Fruit fly (Drosophila melanogaster) whole organism, prepupa: ENCODE data around the gene dUTPase.
A peak's percentile ranks its signal among the peaks of the same experiment; 100 is the strongest.

Experiments
- CG10631 ChIP-seq: fragments of 200-800 bp; sonication (Bioruptor generic); optimal IDR thresholded peaks from 2 replicates; lab custom pipeline; 2016; ENCODE audit warnings: missing biosample characterization, missing genetic modification characterization
- CG11294 ChIP-seq: fragments of 200-800 bp; sonication (Bioruptor generic); IDR thresholded peaks from 2 replicates; pipeline ENCODE4 v1.3.6; 2022; ENCODE audit warnings: missing biosample characterization, missing genetic modification characterization
- CG11762 ChIP-seq: fragments of 200-800 bp; sonication (Bioruptor generic); optimal IDR thresholded peaks from 3 replicates; lab custom pipeline; 2016; ENCODE audit warnings: missing biosample characterization, missing genetic modification characterization; ENCODE audit not compliant: insufficient read depth
- CG11902 ChIP-seq: fragments of 200-800 bp; sonication (Bioruptor generic); optimal IDR thresholded peaks from 3 replicates; lab custom pipeline; 2016; ENCODE audit warnings: missing biosample characterization, missing genetic modification characterization
- CG15336 ChIP-seq: fragments of 200-800 bp; sonication (Bioruptor generic); IDR thresholded peaks from 2 replicates; pipeline ENCODE4 v1.3.6; 2022; ENCODE audit warnings: missing biosample characterization, missing genetic modification characterization
- CG1621 ChIP-seq: fragments of 200-800 bp; sonication (Bioruptor generic); optimal IDR thresholded peaks from 3 replicates; lab custom pipeline; 2018; ENCODE audit warnings: missing biosample characterization, mild to moderate bottlenecking, missing genetic modification characterization
- CG16779 ChIP-seq: fragments of 200-800 bp; sonication (Bioruptor generic); optimal IDR thresholded peaks from 3 replicates; lab custom pipeline; 2017; ENCODE audit warnings: missing biosample characterization, mild to moderate bottlenecking, missing genetic modification characterization
- CG3032 ChIP-seq: fragments of 200-800 bp; optimal IDR thresholded peaks from 2 replicates; lab custom pipeline; 2019; ENCODE audit warnings: missing biosample characterization, mild to moderate bottlenecking, missing genetic modification characterization, moderate library complexity
- CG31627 ChIP-seq: fragments of 200-800 bp; sonication (Bioruptor generic); optimal IDR thresholded peaks from 3 replicates; lab custom pipeline; 2016; ENCODE audit warnings: missing biosample characterization, missing genetic modification characterization
- CG32006 ChIP-seq: fragments of 200-800 bp; sonication (Bioruptor generic); optimal IDR thresholded peaks from 3 replicates; lab custom pipeline; 2017; ENCODE audit warnings: missing biosample characterization, mild to moderate bottlenecking, missing genetic modification characterization
- CG34406 ChIP-seq: fragments of 200-800 bp; sonication (Bioruptor generic); optimal IDR thresholded peaks from 3 replicates; lab custom pipeline; 2016; ENCODE audit warnings: missing biosample characterization, missing genetic modification characterization
- CG3919 ChIP-seq: fragments of 200-800 bp; sonication (Bioruptor generic); optimal IDR thresholded peaks from 3 replicates; lab custom pipeline; 2016; ENCODE audit warnings: missing biosample characterization, missing genetic modification characterization
- CG4318 ChIP-seq: fragments of 200-800 bp; sonication (Bioruptor generic); optimal IDR thresholded peaks from 3 replicates; lab custom pipeline; 2017; ENCODE audit warnings: missing biosample characterization, mild to moderate bottlenecking, missing genetic modification characterization
- CG6163 ChIP-seq: fragments of 200-800 bp; sonication (Bioruptor generic); IDR thresholded peaks from 3 replicates; pipeline ENCODE4 v1.3.6; 2022; ENCODE audit warnings: missing biosample characterization, missing genetic modification characterization
- CG6276 ChIP-seq: fragments of 200-800 bp; sonication (Bioruptor generic); optimal IDR thresholded peaks from 2 replicates; lab custom pipeline; 2017; ENCODE audit warnings: missing biosample characterization, mild to moderate bottlenecking, missing genetic modification characterization
- CG6854 ChIP-seq: fragments of 200-800 bp; sonication (Bioruptor generic); optimal IDR thresholded peaks from 2 replicates; lab custom pipeline; 2017; ENCODE audit warnings: missing biosample characterization, mild to moderate bottlenecking, missing genetic modification characterization
- CG7368 ChIP-seq: fragments of 200-800 bp; sonication (Bioruptor generic); optimal IDR thresholded peaks from 3 replicates; lab custom pipeline; 2016; ENCODE audit warnings: missing biosample characterization, missing genetic modification characterization
- CG8319 ChIP-seq: fragments of 200-800 bp; sonication (Bioruptor generic); optimal IDR thresholded peaks from 3 replicates; lab custom pipeline; 2016; ENCODE audit warnings: missing biosample characterization, missing genetic modification characterization
- CG8632 ChIP-seq: fragments of 200-800 bp; sonication (Bioruptor generic); optimal IDR thresholded peaks from 3 replicates; lab custom pipeline; 2016; ENCODE audit warnings: missing biosample characterization, missing genetic modification characterization
- CG9139 ChIP-seq: fragments of 200-800 bp; sonication (Bioruptor generic); optimal IDR thresholded peaks from 3 replicates; lab custom pipeline; 2017; ENCODE audit warnings: missing biosample characterization, mild to moderate bottlenecking, missing genetic modification characterization
- Eip75B ChIP-seq: fragments of 200-800 bp; sonication (Bioruptor generic); optimal IDR thresholded peaks from 3 replicates; lab custom pipeline; 2016; ENCODE audit warnings: missing biosample characterization, missing genetic modification characterization
- Eip78C ChIP-seq: fragments of 200-800 bp; sonication (Bioruptor generic); peaks from one replicate; lab custom pipeline; 2016; ENCODE audit warnings: missing biosample characterization, missing genetic modification characterization
- Eip93F ChIP-seq: fragments of 200-800 bp; sonication (Bioruptor generic); optimal IDR thresholded peaks from 2 replicates; lab custom pipeline; 2016; ENCODE audit warnings: missing biosample characterization, mild to moderate bottlenecking, missing genetic modification characterization
- Ets21C ChIP-seq: fragments of 200-800 bp; sonication (Bioruptor generic); optimal IDR thresholded peaks from 3 replicates; lab custom pipeline; 2016; ENCODE audit warnings: missing biosample characterization, missing genetic modification characterization
- Ets96B ChIP-seq: fragments of 200-800 bp; optimal IDR thresholded peaks from 2 replicates; lab custom pipeline; 2019; ENCODE audit warnings: missing biosample characterization, mild to moderate bottlenecking, missing genetic modification characterization, moderate library complexity
- Gug ChIP-seq: fragments of 200-800 bp; sonication (Bioruptor generic); IDR thresholded peaks from 2 replicates; pipeline ENCODE4 v1.3.6; 2022; ENCODE audit warnings: missing biosample characterization, missing genetic modification characterization
- Hr38 ChIP-seq: sonication (Bioruptor generic); optimal IDR thresholded peaks from 2 replicates; lab custom pipeline; 2016; ENCODE audit warnings: missing biosample characterization, missing genetic modification characterization
- Hr39 ChIP-seq: fragments of 200-800 bp; sonication (Bioruptor generic); optimal IDR thresholded peaks from 2 replicates; lab custom pipeline; 2016; ENCODE audit warnings: missing biosample characterization, missing genetic modification characterization
- Hr4 ChIP-seq: fragments of 200-800 bp; sonication (Bioruptor generic); optimal IDR thresholded peaks from 3 replicates; lab custom pipeline; 2016; ENCODE audit warnings: missing biosample characterization, missing genetic modification characterization
- Met ChIP-seq: fragments of 200-800 bp; sonication (Bioruptor generic); optimal IDR thresholded peaks from 3 replicates; lab custom pipeline; 2016; ENCODE audit warnings: missing biosample characterization, missing genetic modification characterization
- OdsH ChIP-seq: fragments of 200-800 bp; sonication (Bioruptor generic); optimal IDR thresholded peaks from 3 replicates; lab custom pipeline; 2016; ENCODE audit warnings: missing biosample characterization, missing genetic modification characterization
- Smox ChIP-seq: fragments of 200-800 bp; sonication (Bioruptor generic); optimal IDR thresholded peaks from 3 replicates; lab custom pipeline; 2016; ENCODE audit warnings: missing biosample characterization, missing genetic modification characterization
- Sox102F ChIP-seq: fragments of 200-800 bp; sonication (Bioruptor generic); optimal IDR thresholded peaks from 2 replicates; lab custom pipeline; 2016; ENCODE audit warnings: missing biosample characterization, mild to moderate bottlenecking, missing genetic modification characterization
- Sox14 ChIP-seq: fragments of 200-800 bp; sonication (Bioruptor generic); optimal IDR thresholded peaks from 3 replicates; lab custom pipeline; 2016; ENCODE audit warnings: missing biosample characterization, missing genetic modification characterization
- Sox15 ChIP-seq: fragments of 200-800 bp; sonication (Bioruptor generic); optimal IDR thresholded peaks from 3 replicates; lab custom pipeline; 2016; ENCODE audit warnings: missing biosample characterization, missing genetic modification characterization
- achi ChIP-seq: fragments of 200-800 bp; sonication (Bioruptor generic); optimal IDR thresholded peaks from 3 replicates; lab custom pipeline; 2016; ENCODE audit warnings: missing biosample characterization, missing genetic modification characterization
- acj6 ChIP-seq: fragments of 200-800 bp; sonication (Bioruptor generic); optimal IDR thresholded peaks from 3 replicates; lab custom pipeline; 2016; ENCODE audit warnings: missing biosample characterization, missing genetic modification characterization
- cyc ChIP-seq: fragments of 200-800 bp; sonication (Bioruptor generic); optimal IDR thresholded peaks from 3 replicates; lab custom pipeline; 2016; ENCODE audit warnings: missing biosample characterization, missing genetic modification characterization
- dac ChIP-seq: fragments of 200-800 bp; sonication (Bioruptor generic); optimal IDR thresholded peaks from 2 replicates; lab custom pipeline; 2017; ENCODE audit warnings: missing biosample characterization, mild to moderate bottlenecking, missing genetic modification characterization
- dsx ChIP-seq: fragments of 200-800 bp; optimal IDR thresholded peaks from 3 replicates; lab custom pipeline; 2019; ENCODE audit warnings: missing biosample characterization, mild to moderate bottlenecking, missing genetic modification characterization, moderate library complexity; ENCODE audit not compliant: poor library complexity, severe bottlenecking
- esn ChIP-seq: fragments of 200-800 bp; sonication (Bioruptor generic); optimal IDR thresholded peaks from 2 replicates; lab custom pipeline; 2016; ENCODE audit warnings: missing biosample characterization, mild to moderate bottlenecking, missing genetic modification characterization, moderate library complexity
- fd59A ChIP-seq: fragments of 200-800 bp; sonication (Bioruptor generic); optimal IDR thresholded peaks from 2 replicates; lab custom pipeline; 2017; ENCODE audit warnings: missing biosample characterization, mild to moderate bottlenecking, missing genetic modification characterization, missing genetic modification reagents
- fkh ChIP-seq: fragments of 200-800 bp; sonication (Bioruptor generic); optimal IDR thresholded peaks from 3 replicates; lab custom pipeline; 2017; ENCODE audit warnings: missing biosample characterization, mild to moderate bottlenecking, missing genetic modification characterization, moderate library complexity
- lz ChIP-seq: fragments of 200-800 bp; sonication (Bioruptor generic); optimal IDR thresholded peaks from 3 replicates; lab custom pipeline; 2016; ENCODE audit warnings: missing biosample characterization, missing genetic modification characterization
- net ChIP-seq: fragments of 200-800 bp; sonication (Bioruptor generic); optimal IDR thresholded peaks from 3 replicates; lab custom pipeline; 2016; ENCODE audit warnings: missing biosample characterization, missing genetic modification characterization
- pdm3 ChIP-seq: fragments of 200-800 bp; sonication (Bioruptor generic); optimal IDR thresholded peaks from 3 replicates; lab custom pipeline; 2016; ENCODE audit warnings: missing biosample characterization, missing genetic modification characterization
- salr ChIP-seq, 2 experiments: fragments of 200-800 bp; sonication (Bioruptor generic); optimal IDR thresholded peaks; 3 replicates each; lab custom pipeline; 2016 to 2018; ENCODE audit warnings: missing biosample characterization in 2 of 2, missing genetic modification characterization in 2 of 2, mild to moderate bottlenecking in 1 of 2
- spab ChIP-seq: fragments of 200-800 bp; sonication (Bioruptor generic); optimal IDR thresholded peaks from 2 replicates; lab custom pipeline; 2017; ENCODE audit warnings: missing biosample characterization, mild to moderate bottlenecking, missing genetic modification characterization, missing genetic modification reagents
- ss ChIP-seq, 2 experiments: fragments of 200-800 bp; sonication (Bioruptor generic); optimal IDR thresholded peaks; 2 replicates in 1 of 2; 3 replicates in 1 of 2; lab custom pipeline; 2017 to 2018; ENCODE audit warnings: mild to moderate bottlenecking in 2 of 2, missing biosample characterization in 2 of 2, missing genetic modification characterization in 2 of 2, moderate library complexity in 1 of 2
- topi ChIP-seq: fragments of 200-800 bp; sonication (Bioruptor generic); optimal IDR thresholded peaks from 3 replicates; lab custom pipeline; 2016; ENCODE audit warnings: missing biosample characterization, missing genetic modification characterization
- vri ChIP-seq: fragments of 200-800 bp; sonication (Bioruptor generic); optimal IDR thresholded peaks from 3 replicates; lab custom pipeline; 2016; ENCODE audit warnings: missing biosample characterization, mild to moderate bottlenecking, missing genetic modification characterization

The dUTPase gene

dm6 chr2L:10967257-10968008 lies 43.7 kb upstream of the dUTPase start:
- TF ChIP-seq fd59A (GFP tag; lab: Kevin White, UChicago) (no peak), Sox15 (GFP tag; lab: Kevin White, UChicago) (no peak), lz (GFP tag; lab: Kevin White, UChicago) (no peak), CG3919 (GFP tag; lab: Kevin White, UChicago) (peak; percentile 1), dsx (GFP tag; lab: Kevin White, UChicago) (no peak), CG1621 (tag; lab: Kevin White, UChicago) (peak; percentile 50), Smox (GFP tag; lab: Kevin White, UChicago) (peak; percentile 38), salr (GFP tag; optimal IDR thresholded peaks at IDR 0.05; lab: Kevin White, UChicago) (peak; percentile 1 to 13), Hr39 (GFP tag; lab: Kevin White, UChicago) (peak; percentile 15), CG31627 (GFP tag; lab: Kevin White, UChicago) (peak; percentile 31), CG6163 (GFP tag; lab: Robert Waterston, UW) (peak; percentile 26; the same call in 1 of the 3 replicates), CG34406 (peak; percentile 20), CG4318 (GFP tag; lab: Kevin White, UChicago) (no peak), Ets21C (GFP tag; lab: Kevin White, UChicago) (no peak), Sox14 (GFP tag; lab: Kevin White, UChicago) (peak; percentile 36), cyc (GFP tag; lab: Kevin White, UChicago) (peak; percentile 8), net (peak; percentile 48), Eip75B (GFP tag; lab: Kevin White, UChicago) (peak; percentile 24), achi (GFP tag; lab: Kevin White, UChicago) (no peak), CG11902 (GFP tag; lab: Kevin White, UChicago) (no peak), CG11294 (GFP tag; lab: Robert Waterston, UW) (no peak; the same call in 1 of the 2 replicates), CG3032 (tag; lab: Kevin White, UChicago) (peak; percentile 22), Gug (no peak), CG6276 (no peak), acj6 (no peak), CG7368 (GFP tag; lab: Kevin White, UChicago) (no peak), Eip78C (GFP tag; lab: Kevin White, UChicago) (peak; percentile 77), CG15336 (GFP tag; lab: Robert Waterston, UW) (peak; percentile 41), esn (GFP tag; lab: Kevin White, UChicago) (peak; percentile 24), pdm3 (GFP tag; lab: Kevin White, UChicago) (peak; percentile 2), CG32006 (GFP tag; lab: Kevin White, UChicago) (peak; percentile 54), CG9139 (GFP tag; lab: Kevin White, UChicago) (peak; percentile 52), CG11762 (GFP tag; lab: Kevin White, UChicago) (no peak), fkh (GFP tag; lab: Kevin White, UChicago) (peak; percentile 26), Hr38 (GFP tag; lab: Kevin White, UChicago) (no peak), Eip93F (GFP tag; lab: Kevin White, UChicago) (no peak), dac (no peak), ss (GFP tag; optimal IDR thresholded peaks at IDR 0.05; lab: Kevin White, UChicago) (peak; percentile 84), OdsH (GFP tag; lab: Kevin White, UChicago) (peak; percentile 3), Ets96B (tag; lab: Kevin White, UChicago) (peak; percentile 27), Sox102F (GFP tag; lab: Kevin White, UChicago) (peak; percentile 61), CG10631 (GFP tag; lab: Kevin White, UChicago) (no peak), spab (GFP tag; lab: Kevin White, UChicago) (peak; percentile 73), CG16779 (tag; lab: Kevin White, UChicago) (peak; percentile 66), vri (GFP tag; lab: Kevin White, UChicago) (peak; percentile 17), Met (GFP tag; lab: Kevin White, UChicago) (peak; percentile 41), CG6854 (peak; percentile 50), Hr4 (GFP tag; lab: Kevin White, UChicago) (peak; percentile 46), CG8632 (GFP tag; lab: Kevin White, UChicago) (no peak), CG8319 (GFP tag; lab: Kevin White, UChicago) (no peak), topi (peak; percentile 21)
